Worm (Caenorhabditis elegans) whole organism, early embryonic: Measurements from ENCODE around the gene H12D21.9.

Source experiments
- aly-1 ChIP-seq: sonication (generic microtip); optimal IDR thresholded peaks from 2 replicates; lab custom pipeline; 2016; ENCODE audit warnings: missing genetic modification characterization, missing compliant biosample characterization
- ama-1 ChIP-seq: fragments of 150-350 bp; optimal IDR thresholded peaks from 2 replicates; lab custom pipeline; 2014
- ceh-13 ChIP-seq: fragments of 200-800 bp; sonication (Bioruptor generic); optimal IDR thresholded peaks from 2 replicates; lab custom pipeline; 2018; ENCODE audit warnings: mild to moderate bottlenecking, missing genetic modification characterization, missing compliant biosample characterization
- ceh-36 ChIP-seq: sonication (generic microtip); optimal IDR thresholded peaks from 2 replicates; lab custom pipeline; 2016; ENCODE audit warnings: missing genetic modification characterization, inconsistent platforms, missing compliant biosample characterization
- ets-7 ChIP-seq: sonication (generic microtip); optimal IDR thresholded peaks from 2 replicates; lab custom pipeline; 2016; ENCODE audit warnings: missing genotype, missing genetic modification characterization, missing compliant biosample characterization
- flt-1 ChIP-seq: fragments of 200-800 bp; sonication (Bioruptor generic); IDR thresholded peaks from 2 replicates; pipeline ENCODE4 v1.3.6; 2022; ENCODE audit warnings: missing genetic modification characterization, missing compliant biosample characterization
- hmbx-1 ChIP-seq: sonication (generic microtip); optimal IDR thresholded peaks from 2 replicates; lab custom pipeline; 2016; ENCODE audit warnings: mild to moderate bottlenecking, missing genetic modification characterization, missing compliant biosample characterization
- hmg-4 ChIP-seq: fragments of 200-800 bp; sonication (Bioruptor generic); optimal IDR thresholded peaks from 2 replicates; lab custom pipeline; 2018; ENCODE audit warnings: mild to moderate bottlenecking, missing genetic modification characterization, missing compliant biosample characterization
- hnd-1 ChIP-seq: sonication (generic microtip); optimal IDR thresholded peaks from 2 replicates; lab custom pipeline; 2016; ENCODE audit warnings: missing genetic modification characterization, missing compliant biosample characterization
- scrt-1 ChIP-seq: fragments of 200-800 bp; sonication (Bioruptor generic); IDR thresholded peaks from 2 replicates; pipeline ENCODE4 v1.3.6; 2022; ENCODE audit warnings: missing genetic modification characterization, missing compliant biosample characterization
- sea-1 ChIP-seq: fragments of 200-800 bp; sonication (Bioruptor generic); conservative IDR thresholded peaks from 2 replicates; pipeline ENCODE4 v1.3.6; 2022; ENCODE audit warnings: missing genetic modification characterization, missing compliant biosample characterization
- tbx-11 ChIP-seq: fragments of 200-800 bp; sonication (Bioruptor generic); IDR thresholded peaks from 2 replicates; pipeline ENCODE4 v1.3.6; 2022; ENCODE audit warnings: missing genetic modification characterization, missing compliant biosample characterization
- tbx-37 ChIP-seq: fragments of 200-800 bp; sonication (Bioruptor generic); conservative IDR thresholded peaks from 2 replicates; pipeline ENCODE4 v1.3.6; 2022; ENCODE audit warnings: missing genetic modification reagents, missing genetic modification characterization, missing compliant biosample characterization
- tra-4 ChIP-seq: sonication (generic microtip); optimal IDR thresholded peaks from 2 replicates; lab custom pipeline; 2017; ENCODE audit warnings: missing genetic modification characterization, missing compliant biosample characterization

DNA sequence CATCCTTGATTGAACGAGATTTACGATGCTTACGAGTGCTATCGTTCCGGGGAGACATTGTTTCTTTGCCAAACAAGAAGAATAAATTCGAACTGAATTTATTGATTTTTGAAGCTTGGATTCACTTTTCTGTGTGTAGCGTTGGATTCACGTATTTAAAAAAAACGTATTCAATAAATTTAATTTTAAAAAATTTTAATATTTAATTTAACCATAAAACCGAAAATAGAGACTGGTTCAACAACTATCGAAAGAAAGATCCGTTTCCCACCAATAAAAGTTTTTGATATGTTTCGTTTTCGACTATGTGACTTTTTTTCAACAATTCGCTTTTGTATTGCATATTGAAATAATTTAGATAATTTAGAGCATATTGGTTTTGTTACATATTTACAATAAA lies 33.9 kb downstream of the H12D21.9 start, which contains the start of gene ZC412.5:
- TF ChIP-seq sea-1 (GFP tag; lab: Robert Waterston, UW) (no peak), ama-1 (lab: Kevin White, UChicago) (no peak), tbx-37 (no peak), aly-1 (tag; lab: Kevin White, UChicago) (no peak), hmg-4 (GFP tag; lab: Kevin White, UChicago) (no peak), hmbx-1 (tag; lab: Kevin White, UChicago) (no peak), flt-1 (GFP tag; lab: Robert Waterston, UW) (no peak), ceh-13 (GFP tag; lab: Kevin White, UChicago) (no peak), ets-7 (tag; lab: Kevin White, UChicago) (no peak), ceh-36 (tag; lab: Kevin White, UChicago) (no peak), hnd-1 (no peak), tra-4 (tag; lab: Kevin White, UChicago) (no peak), scrt-1 (GFP tag; lab: Robert Waterston, UW) (no peak), tbx-11 (GFP tag; lab: Robert Waterston, UW) (no peak)
